Worm (Caenorhabditis elegans): ENCODE results near the gene cup-4.

The cup-4 gene

ce11 chrIII:7838907-7839642 is 27.2 kb upstream of the cup-4 start, which contains the start of gene ceh-23:
TSS of gene ceh-23 (plus strand) at chrIII:7839592.
- no peak for TF ChIP-seq set-16 (GFP tag; IDR thresholded peaks at IDR 0.05)
- TF ChIP-seq nhr-28 (tag; optimal IDR thresholded peaks at IDR 0.05), result no peak
- no peak for TF ChIP-seq hlh-30 (tag; optimal IDR thresholded peaks at IDR 0.05; ENCODE audit: insufficient read depth)
- no peak for TF ChIP-seq pqm-1 (tag; optimal IDR thresholded peaks at IDR 0.05)
- no peak for TF ChIP-seq nhr-76 (tag; optimal IDR thresholded peaks at IDR 0.05)
- no peak for TF ChIP-seq T20F7.1 (GFP tag; optimal IDR thresholded peaks at IDR 0.05)
- TF ChIP-seq fos-1 (tag; optimal IDR thresholded peaks at IDR 0.05), result no peak
- no peak for TF ChIP-seq snpc-1.2 (GFP tag; IDR thresholded peaks at IDR 0.05)
- TF ChIP-seq egl-27 (tag; optimal IDR thresholded peaks at IDR 0.05), result no peak

- no peak for TF ChIP-seq F26F4.8 (GFP tag; conservative IDR thresholded peaks at IDR 0.05)
- TF ChIP-seq aha-1 (tag), result peak; percentile 59
These were observed 22.8 kb upstream of the cup-4 start, which contains the start of gene ZK652.8 for ce11 chrIII:7843536-7843935. TSS of gene ZK652.8 (minus strand) at chrIII:7843636.

ce11 chrIII:7848173-7848572 is 18.1 kb upstream of the cup-4 start:
- TF ChIP-seq aha-1 (tag) (peak; percentile 69), fkh-10 (GFP tag; optimal IDR thresholded peaks at IDR 0.05) (peak; percentile 17), F44E2.7 (GFP tag; IDR thresholded peaks at IDR 0.05) (no peak), nhr-48 (tag; optimal IDR thresholded peaks at IDR 0.05) (no peak), dve-1 (tag; optimal IDR thresholded peaks at IDR 0.05; ENCODE audit: insufficient read depth) (no peak), dmd-6 (GFP tag; IDR thresholded peaks at IDR 0.05) (no peak), nhr-25 (tag; optimal IDR thresholded peaks at IDR 0.05; ENCODE audit: borderline replicate concordance, insufficient read depth) (no peak), T20F7.1 (GFP tag; optimal IDR thresholded peaks at IDR 0.05) (no peak), nhr-6 (tag; optimal IDR thresholded peaks at IDR 0.05) (no peak), ceh-32 (tag; optimal IDR thresholded peaks at IDR 0.05; ENCODE audit: poor library complexity) (no peak), lsy-2 (tag; optimal IDR thresholded peaks at IDR 0.05) (peak in 1 of 2 experiments; percentile 22)

- TF ChIP-seq nhr-77 (tag; optimal IDR thresholded peaks at IDR 0.05), result peak; percentile 99
- TF ChIP-seq egl-43 (GFP tag; IDR thresholded peaks at IDR 0.05), result peak; percentile 99
- TF ChIP-seq lim-7 (GFP tag; IDR thresholded peaks at IDR 0.05), result peak; percentile 86
- TF ChIP-seq unc-39 (tag; optimal IDR thresholded peaks at IDR 0.05), result no peak
- peak; percentile 99 for TF ChIP-seq hlh-11 (tag; optimal IDR thresholded peaks at IDR 0.05)
- TF ChIP-seq nhr-6 (tag; optimal IDR thresholded peaks at IDR 0.05), result peak; percentile 99
- peak; percentile 98 for TF ChIP-seq mdt-29 (GFP tag; IDR thresholded peaks at IDR 0.05)
- TF ChIP-seq zip-2 (tag; optimal IDR thresholded peaks at IDR 0.05), result peak; percentile 93
- peak in 1 of 2 experiments; percentile 91 for TF ChIP-seq ZK546.5 (tag; optimal IDR thresholded peaks at IDR 0.05)
- TF ChIP-seq mxl-3 (GFP tag; optimal IDR thresholded peaks at IDR 0.05), result peak; percentile 98
- peak; percentile 99 for TF ChIP-seq zfp-3 (GFP tag; conservative IDR thresholded peaks at IDR 0.05)
- peak; percentile 93; the same call in 1 of the 2 replicates for TF ChIP-seq tag-97 (GFP tag; IDR thresholded peaks at IDR 0.05)
- peak; percentile 97 for TF ChIP-seq F37D6.2 (tag; optimal IDR thresholded peaks at IDR 0.05)
- peak; percentile 73 for TF ChIP-seq ztf-11 (tag; optimal IDR thresholded peaks at IDR 0.05)
- TF ChIP-seq ceh-62 (tag; optimal IDR thresholded peaks at IDR 0.05), result no peak
- TF ChIP-seq nhr-11 (tag; optimal IDR thresholded peaks at IDR 0.05), result peak; percentile 99
- TF ChIP-seq snpc-4 (tag; optimal IDR thresholded peaks at IDR 0.05), result peak; percentile 55
- peak; percentile 99 for TF ChIP-seq fkh-10 (GFP tag; optimal IDR thresholded peaks at IDR 0.05)
- peak; percentile 100 for TF ChIP-seq dmd-6 (GFP tag; IDR thresholded peaks at IDR 0.05)
- peak; percentile 99 for TF ChIP-seq rbr-2 (tag; optimal IDR thresholded peaks at IDR 0.05)
- peak; percentile 86 for TF ChIP-seq nhr-76 (tag; optimal IDR thresholded peaks at IDR 0.05)
- peak; percentile 92 for TF ChIP-seq zfp-2 (tag; optimal IDR thresholded peaks at IDR 0.05)
- TF ChIP-seq cey-2 (tag; optimal IDR thresholded peaks at IDR 0.05; ENCODE audit: borderline replicate concordance, insufficient read depth), result peak; percentile 88
- TF ChIP-seq daf-8 (GFP tag; IDR thresholded peaks at IDR 0.05), result peak; percentile 85; the same call in 1 of the 2 replicates
- peak; percentile 92 for TF ChIP-seq lin-39 (tag; optimal IDR thresholded peaks at IDR 0.05)
- TF ChIP-seq hif-1 (tag; optimal IDR thresholded peaks at IDR 0.05), result peak; percentile 92 to 96
- TF ChIP-seq lin-1 (GFP tag; IDR thresholded peaks at IDR 0.05), result peak; percentile 99
These were observed 11.7 kb upstream of the cup-4 start, which contains the start of gene rpl-35 for ce11 chrIII:7854494-7855184. TSS of gene rpl-35 (plus strand) at chrIII:7855134.
